Worm (Caenorhabditis elegans) whole organism, young adult: ENCODE data around the gene dmd-8.

Source experiments
- B0261.1 ChIP-seq: sonication (generic microtip); optimal IDR thresholded peaks from 2 replicates; lab custom pipeline; 2016; ENCODE audit warnings: mild to moderate bottlenecking, missing genetic modification characterization, moderate library complexity, missing compliant biosample characterization
- D2030.7 ChIP-seq: fragments of 200-800 bp; sonication (Bioruptor generic); IDR thresholded peaks from 2 replicates; pipeline ENCODE4 v1.3.6; 2022; ENCODE audit warnings: missing genetic modification reagents, missing genetic modification characterization, missing compliant biosample characterization
- F22D6.2 ChIP-seq: sonication (generic microtip); optimal IDR thresholded peaks from 2 replicates; lab custom pipeline; 2016; ENCODE audit warnings: mild to moderate bottlenecking, missing genetic modification characterization, missing compliant biosample characterization
- T26A5.8 ChIP-seq: sonication (generic microtip); optimal IDR thresholded peaks from 2 replicates; lab custom pipeline; 2016; ENCODE audit warnings: missing genetic modification characterization, missing compliant biosample characterization
- Y53F4B.3 ChIP-seq: fragments of 200-800 bp; sonication (Bioruptor generic); IDR thresholded peaks from 2 replicates; pipeline ENCODE4 v1.3.6; 2022; ENCODE audit warnings: missing genetic modification reagents, missing genetic modification characterization, missing compliant biosample characterization
- Y53G8AR.9 ChIP-seq: fragments of 200-800 bp; sonication (Bioruptor generic); conservative IDR thresholded peaks from 2 replicates; pipeline ENCODE4 v1.3.6; 2022; ENCODE audit warnings: missing genetic modification reagents, missing genetic modification characterization, missing compliant biosample characterization
- akir-1 ChIP-seq: fragments of 200-800 bp; sonication (Bioruptor generic); optimal IDR thresholded peaks from 2 replicates; lab custom pipeline; 2018; ENCODE audit warnings: mild to moderate bottlenecking, missing genetic modification characterization, moderate library complexity, missing compliant biosample characterization
- aptf-2 ChIP-seq: fragments of 200-800 bp; sonication (Bioruptor generic); conservative IDR thresholded peaks from 2 replicates; pipeline ENCODE4 v1.3.6; 2022; ENCODE audit warnings: missing genetic modification reagents, missing genetic modification characterization, missing compliant biosample characterization
- aptf-3 ChIP-seq: fragments of 200-800 bp; sonication (Bioruptor generic); IDR thresholded peaks from 2 replicates; pipeline ENCODE4 v1.3.6; 2022; ENCODE audit warnings: missing genetic modification characterization, missing compliant biosample characterization
- athp-1 ChIP-seq: sonication (generic microtip); optimal IDR thresholded peaks from 2 replicates; lab custom pipeline; 2017; ENCODE audit warnings: mild to moderate bottlenecking, missing genetic modification characterization, missing compliant biosample characterization
- attf-5 ChIP-seq: fragments of 200-800 bp; sonication (Bioruptor generic); optimal IDR thresholded peaks from 2 replicates; lab custom pipeline; 2018; ENCODE audit warnings: mild to moderate bottlenecking, missing genetic modification characterization, missing compliant biosample characterization
- attf-6 ChIP-seq: fragments of 200-800 bp; sonication (Bioruptor generic); IDR thresholded peaks from 2 replicates; pipeline ENCODE4 v1.3.6; 2022; ENCODE audit warnings: missing genetic modification reagents, missing genetic modification characterization, missing compliant biosample characterization
- bed-2 ChIP-seq: fragments of 200-800 bp; sonication (Bioruptor generic); IDR thresholded peaks from 2 replicates; pipeline ENCODE4 v1.3.6; 2022; ENCODE audit warnings: missing genetic modification reagents, missing genetic modification characterization, missing compliant biosample characterization
- cebp-1 ChIP-seq, 2 experiments: fragments of 200-800 bp in 1 of 2; sonication (Bioruptor generic) in 1 of 2; sonication (generic microtip) in 1 of 2; IDR thresholded peaks in 1 of 2; optimal IDR thresholded peaks in 1 of 2; 2 replicates each; pipeline versions ENCODE4 v1.3.6 to Lab custom; 2017 to 2022; ENCODE audit warnings: missing compliant biosample characterization in 2 of 2, missing genetic modification characterization in 2 of 2, mild to moderate bottlenecking in 1 of 2, missing genetic modification reagents in 1 of 2, moderate library complexity in 1 of 2
- ceh-27 ChIP-seq: fragments of 200-800 bp; sonication (Bioruptor generic); optimal IDR thresholded peaks from 2 replicates; lab custom pipeline; 2018; ENCODE audit warnings: mild to moderate bottlenecking, missing genetic modification characterization, moderate library complexity, missing compliant biosample characterization
- ceh-58 ChIP-seq: fragments of 200-800 bp; sonication (Bioruptor generic); IDR thresholded peaks from 2 replicates; pipeline ENCODE4 v1.3.6; 2022; ENCODE audit warnings: missing genetic modification characterization, missing compliant biosample characterization
- die-1 ChIP-seq: sonication (generic microtip); optimal IDR thresholded peaks from 2 replicates; lab custom pipeline; 2016; ENCODE audit warnings: missing genotype, mild to moderate bottlenecking, missing genetic modification characterization, missing compliant biosample characterization
- egl-18 ChIP-seq: fragments of 200-800 bp; sonication (Bioruptor generic); IDR thresholded peaks from 2 replicates; pipeline ENCODE4 v1.3.6; 2022; ENCODE audit warnings: missing genetic modification reagents, missing genetic modification characterization, missing compliant biosample characterization
- egrh-3 ChIP-seq: fragments of 200-800 bp; sonication (Bioruptor generic); IDR thresholded peaks from 2 replicates; pipeline ENCODE4 v1.3.6; 2022; ENCODE audit warnings: missing genetic modification reagents, missing genetic modification characterization, missing compliant biosample characterization
- gei-17 ChIP-seq: fragments of 200-800 bp; sonication (Bioruptor generic); optimal IDR thresholded peaks from 2 replicates; lab custom pipeline; 2018; ENCODE audit warnings: mild to moderate bottlenecking, missing genetic modification characterization, missing compliant biosample characterization
- him-1 ChIP-seq: sonication (generic microtip); optimal IDR thresholded peaks from 2 replicates; lab custom pipeline; 2016; ENCODE audit warnings: missing genotype, missing genetic modification reagents, missing genetic modification characterization, missing compliant biosample characterization
- hmg-20 ChIP-seq: fragments of 200-800 bp; sonication (Bioruptor generic); IDR thresholded peaks from 2 replicates; pipeline ENCODE4 v1.3.6; 2022; ENCODE audit warnings: missing genetic modification reagents, missing genetic modification characterization, missing compliant biosample characterization
- hrde-1 ChIP-seq: sonication (generic microtip); optimal IDR thresholded peaks from 2 replicates; lab custom pipeline; 2016; ENCODE audit warnings: missing genetic modification characterization, mild to moderate bottlenecking, missing compliant biosample characterization, moderate library complexity, missing genotype, missing genetic modification reagents, borderline replicate concordance
- lag-1 ChIP-seq: fragments of 200-800 bp; sonication (Bioruptor generic); IDR thresholded peaks from 2 replicates; pipeline ENCODE4 v1.3.6; 2022; ENCODE audit warnings: missing genetic modification reagents, missing genetic modification characterization, missing compliant biosample characterization
- let-607 ChIP-seq, 2 experiments: fragments of 200-800 bp in 1 of 2; sonication (Bioruptor generic) in 1 of 2; sonication (generic microtip) in 1 of 2; optimal IDR thresholded peaks; 2 replicates each; lab custom pipeline; 2016 to 2018; ENCODE audit warnings: mild to moderate bottlenecking in 2 of 2, missing compliant biosample characterization in 2 of 2, missing genetic modification characterization in 2 of 2, moderate library complexity in 2 of 2, missing genotype in 1 of 2
- lin-35 ChIP-seq, 3 experiments: fragments of 150-350 bp in 2 of 3; sonication (generic microtip) in 1 of 3; optimal IDR thresholded peaks; 2 replicates each; lab custom pipeline; 2014 to 2018; ENCODE audit warnings: missing biosample characterization in 3 of 3, missing genetic modification characterization in 3 of 3, missing genetic modification reagents in 3 of 3
- lin-40 ChIP-seq: sonication (generic microtip); optimal IDR thresholded peaks from 2 replicates; lab custom pipeline; 2016; ENCODE audit warnings: missing genetic modification characterization, mild to moderate bottlenecking, missing compliant biosample characterization, missing genotype, missing genetic modification reagents
- lin-54 ChIP-seq: fragments of 200-800 bp; sonication (Bioruptor generic); optimal IDR thresholded peaks from 2 replicates; lab custom pipeline; 2018; ENCODE audit warnings: mild to moderate bottlenecking, missing genetic modification characterization, missing compliant biosample characterization
- madf-10 ChIP-seq: sonication (generic microtip); optimal IDR thresholded peaks from 2 replicates; lab custom pipeline; 2016; ENCODE audit warnings: mild to moderate bottlenecking, missing genetic modification characterization, missing compliant biosample characterization
- madf-8 ChIP-seq: fragments of 200-800 bp; sonication (Bioruptor generic); conservative IDR thresholded peaks from 2 replicates; pipeline ENCODE4 v1.3.6; 2022; ENCODE audit warnings: missing genetic modification reagents, missing genetic modification characterization, missing compliant biosample characterization
- mel-28 ChIP-seq: sonication (generic microtip); optimal IDR thresholded peaks from 2 replicates; lab custom pipeline; 2016; ENCODE audit warnings: borderline replicate concordance, mild to moderate bottlenecking, missing genetic modification characterization, missing compliant biosample characterization
- mes-4 ChIP-seq: sonication (generic microtip); optimal IDR thresholded peaks from 2 replicates; lab custom pipeline; 2016; ENCODE audit warnings: missing genotype, missing genetic modification characterization, missing compliant biosample characterization
- nfyb-1 ChIP-seq: fragments of 200-800 bp; sonication (Bioruptor generic); IDR thresholded peaks from 2 replicates; pipeline ENCODE4 v1.3.6; 2022; ENCODE audit warnings: missing genetic modification reagents, missing genetic modification characterization, missing compliant biosample characterization
- nhr-120 ChIP-seq: fragments of 200-800 bp; sonication (Bioruptor generic); IDR thresholded peaks from 2 replicates; pipeline ENCODE4 v1.3.6; 2022; ENCODE audit warnings: missing genetic modification characterization, missing compliant biosample characterization
- nhr-179 ChIP-seq: sonication (generic microtip); optimal IDR thresholded peaks from 2 replicates; lab custom pipeline; 2016; ENCODE audit warnings: mild to moderate bottlenecking, missing genetic modification characterization, missing compliant biosample characterization
- pbrm-1 ChIP-seq: fragments of 200-800 bp; sonication (Bioruptor generic); IDR thresholded peaks from 2 replicates; pipeline ENCODE4 v1.3.6; 2022; ENCODE audit warnings: missing genetic modification reagents, missing genetic modification characterization, missing compliant biosample characterization
- rcor-1 ChIP-seq: fragments of 200-800 bp; sonication (Bioruptor generic); IDR thresholded peaks from 2 replicates; pipeline ENCODE4 v1.3.6; 2022; ENCODE audit warnings: missing genetic modification reagents, missing genetic modification characterization, missing compliant biosample characterization
- rec-8 ChIP-seq, 2 experiments: sonication (generic microtip); optimal IDR thresholded peaks; 2 replicates each; lab custom pipeline; 2016; ENCODE audit warnings: mild to moderate bottlenecking in 2 of 2, missing genetic modification characterization in 2 of 2, missing genetic modification reagents in 2 of 2, missing genotype in 2 of 2, missing biosample characterization in 1 of 2, missing compliant biosample characterization in 1 of 2, moderate library complexity in 1 of 2
- rpc-1 ChIP-seq, 2 experiments: fragments of 150-350 bp in 1 of 2; sonication (generic microtip) in 1 of 2; optimal IDR thresholded peaks; 2 replicates each; lab custom pipeline; 2014 to 2018; ENCODE audit warnings: missing biosample characterization in 1 of 2, missing genetic modification characterization in 1 of 2, missing genetic modification reagents in 1 of 2, missing genotype in 1 of 2
- sea-2 ChIP-seq: fragments of 200-800 bp; sonication (Bioruptor generic); IDR thresholded peaks from 2 replicates; pipeline ENCODE4 v1.3.6; 2022; ENCODE audit warnings: missing genetic modification characterization, missing compliant biosample characterization
- somi-1 ChIP-seq: fragments of 200-800 bp; sonication (Bioruptor generic); optimal IDR thresholded peaks from 2 replicates; lab custom pipeline; 2018; ENCODE audit warnings: mild to moderate bottlenecking, missing genetic modification characterization, missing compliant biosample characterization
- tbx-9 ChIP-seq: sonication (generic microtip); optimal IDR thresholded peaks from 2 replicates; lab custom pipeline; 2016; ENCODE audit warnings: borderline replicate concordance, missing genetic modification characterization, inconsistent platforms, missing compliant biosample characterization
- unc-130 ChIP-seq: sonication (generic microtip); optimal IDR thresholded peaks from 2 replicates; lab custom pipeline; 2016; ENCODE audit warnings: missing genetic modification reagents, missing genetic modification characterization, missing compliant biosample characterization
- zfh-2 ChIP-seq: fragments of 200-800 bp; sonication (Bioruptor generic); conservative IDR thresholded peaks from 2 replicates; pipeline ENCODE4 v1.3.6; 2022; ENCODE audit warnings: missing genetic modification reagents, missing genetic modification characterization, missing compliant biosample characterization
- ztf-25 ChIP-seq: fragments of 200-800 bp; sonication (Bioruptor generic); IDR thresholded peaks from 2 replicates; pipeline ENCODE4 v1.3.6; 2022; ENCODE audit warnings: missing genetic modification reagents, missing genetic modification characterization, missing compliant biosample characterization
- ztf-6 ChIP-seq: fragments of 200-800 bp; sonication (Bioruptor generic); IDR thresholded peaks from 2 replicates; pipeline ENCODE4 v1.3.6; 2022; ENCODE audit warnings: missing genetic modification reagents, missing genetic modification characterization, missing compliant biosample characterization

Gene dmd-8

DNA sequence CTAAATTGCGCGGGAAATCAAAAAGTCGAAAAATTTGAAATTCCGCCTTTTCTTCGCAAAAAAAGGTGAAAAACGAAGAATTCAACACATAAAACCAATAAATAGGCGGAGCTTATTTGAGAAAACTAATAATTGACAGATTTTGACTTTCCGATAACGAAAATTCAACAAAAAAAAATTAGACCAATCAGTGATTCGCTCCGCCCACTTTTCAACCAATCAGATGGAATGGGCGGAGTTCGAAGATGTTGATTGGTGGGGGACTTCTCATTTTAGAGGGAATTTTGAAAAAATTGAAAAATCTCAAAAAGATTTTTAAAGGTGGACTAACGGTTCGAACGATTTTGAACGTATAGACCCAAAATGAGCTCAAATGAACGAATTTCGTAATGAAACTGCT is 14.6 kb upstream of the dmd-8 start:
- TF ChIP-seq rec-8 (tag; optimal IDR thresholded peaks at IDR 0.05; lab: Kevin White, UChicago) (no peak), rcor-1 (GFP tag; lab: Robert Waterston, UW) (no peak), nhr-120 (GFP tag; lab: Robert Waterston, UW) (no peak), rpc-1 (optimal IDR thresholded peaks at IDR 0.05; lab: Kevin White, UChicago) (no peak), rpc-1 (tag; optimal IDR thresholded peaks at IDR 0.05; lab: Kevin White, UChicago) (no peak), T26A5.8 (tag; lab: Kevin White, UChicago) (no peak), sea-2 (GFP tag; lab: Robert Waterston, UW) (no peak), ceh-58 (GFP tag; lab: Robert Waterston, UW) (no peak), nfyb-1 (GFP tag; lab: Robert Waterston, UW) (peak; percentile 16; the same call in 1 of the 2 replicates)

DNA sequence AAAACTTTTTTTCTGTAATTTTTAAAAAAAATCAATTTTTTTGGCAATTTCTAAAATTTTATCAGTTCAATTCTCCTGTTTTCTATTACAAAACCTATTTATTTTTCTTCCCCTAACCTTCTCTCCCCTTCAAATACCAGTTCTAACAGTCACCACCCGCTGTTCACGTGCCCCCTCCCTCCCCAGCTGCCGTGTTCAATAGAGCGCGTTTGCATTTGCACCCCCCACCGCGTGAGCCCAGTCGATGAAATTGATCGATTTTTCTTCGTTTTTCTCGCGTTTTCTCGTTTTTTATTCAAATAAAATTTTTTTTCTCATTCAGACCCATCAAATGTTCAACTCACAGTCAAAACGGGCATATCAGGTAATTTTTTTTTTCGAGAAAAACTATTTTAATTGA is 12.8 kb upstream of the dmd-8 start, which contains the start of gene atg-9:
Gene atg-9, plus strand, starts transcription at position 332 of the 400 bp plus-strand sequence.
- TF ChIP-seq Y53F4B.3 (GFP tag; lab: Robert Waterston, UW) = no peak
- TF ChIP-seq athp-1 (tag; lab: Kevin White, UChicago) = peak; percentile 10
- TF ChIP-seq madf-10 = no peak
- TF ChIP-seq ztf-25 (GFP tag; lab: Robert Waterston, UW) = no peak
- TF ChIP-seq mes-4 (tag; lab: Kevin White, UChicago) = no peak
- TF ChIP-seq gei-17 (GFP tag; lab: Kevin White, UChicago) = peak; percentile 7
- TF ChIP-seq bed-2 (GFP tag; lab: Robert Waterston, UW) = no peak
- no peak for TF ChIP-seq attf-6 (GFP tag; lab: Robert Waterston, UW)
- peak; percentile 81 for TF ChIP-seq Y53G8AR.9
- TF ChIP-seq lin-35 (GFP tag; optimal IDR thresholded peaks at IDR 0.05; lab: Kevin White, UChicago) = peak in 1 of 3 experiments; percentile 68
- TF ChIP-seq hmg-20 (GFP tag; lab: Robert Waterston, UW) = 0 out of 2 replicates have a peak, but pooled peaks have one; percentile 22
- TF ChIP-seq ztf-6 (GFP tag; lab: Robert Waterston, UW) = no peak
- no peak for TF ChIP-seq lin-40 (tag; lab: Kevin White, UChicago)
- no peak for TF ChIP-seq aptf-3 (GFP tag; lab: Robert Waterston, UW)
- TF ChIP-seq madf-8 (GFP tag; lab: Robert Waterston, UW) = no peak
- no peak for TF ChIP-seq let-607 (tag; optimal IDR thresholded peaks at IDR 0.05; lab: Kevin White, UChicago)
- no peak for TF ChIP-seq aptf-2 (GFP tag; lab: Robert Waterston, UW)
- TF ChIP-seq egrh-3 (GFP tag; lab: Robert Waterston, UW) = peak; percentile 84
- peak; percentile 62 for TF ChIP-seq zfh-2 (GFP tag; lab: Robert Waterston, UW)
- no peak for TF ChIP-seq unc-130 (GFP tag; lab: Kevin White, UChicago)
- no peak for TF ChIP-seq nhr-179 (tag; lab: Kevin White, UChicago)
- TF ChIP-seq egl-18 (GFP tag; lab: Robert Waterston, UW) = no peak
- TF ChIP-seq lag-1 (GFP tag; lab: Robert Waterston, UW) = no peak
- no peak for TF ChIP-seq tbx-9 (tag; lab: Kevin White, UChicago)
- peak; percentile 71 for TF ChIP-seq pbrm-1 (GFP tag; lab: Robert Waterston, UW)
- peak; percentile 89 for TF ChIP-seq attf-5 (GFP tag; lab: Kevin White, UChicago)
- no peak for TF ChIP-seq B0261.1 (tag; lab: Kevin White, UChicago)
- TF ChIP-seq D2030.7 (GFP tag; lab: Robert Waterston, UW) = no peak
- no peak for TF ChIP-seq him-1 (tag; lab: Kevin White, UChicago)
- TF ChIP-seq hrde-1 (tag; lab: Kevin White, UChicago) = no peak
- no peak for TF ChIP-seq somi-1 (GFP tag; lab: Kevin White, UChicago)
- TF ChIP-seq lin-54 = peak; percentile 20
- TF ChIP-seq F22D6.2 (tag; lab: Kevin White, UChicago) = no peak
- no peak for TF ChIP-seq mel-28 (tag; lab: Kevin White, UChicago)
- TF ChIP-seq akir-1 = no peak
- TF ChIP-seq die-1 = no peak
- TF ChIP-seq rcor-1 (GFP tag; lab: Robert Waterston, UW) = peak; percentile 57
- TF ChIP-seq ceh-27 (GFP tag; lab: Kevin White, UChicago) = peak; percentile 69
- TF ChIP-seq cebp-1 (GFP tag; IDR thresholded peaks at IDR 0.05; lab: Robert Waterston, UW) = no peak
- peak; percentile 83 for TF ChIP-seq cebp-1 (tag; optimal IDR thresholded peaks at IDR 0.05; lab: Kevin White, UChicago)
- TF ChIP-seq rec-8 (tag; optimal IDR thresholded peaks at IDR 0.05; lab: Kevin White, UChicago) = no peak
